Worm (Caenorhabditis elegans) whole organism, L4 larva: ENCODE results near the gene hlh-30.

Source experiments
- F10B5.3 ChIP-seq: sonication (generic microtip); optimal IDR thresholded peaks from 2 replicates; lab custom pipeline; 2016; ENCODE audit warnings: mild to moderate bottlenecking, missing genetic modification characterization, missing compliant biosample characterization
- F37D6.2 ChIP-seq: sonication (generic microtip); optimal IDR thresholded peaks from 2 replicates; lab custom pipeline; 2016; ENCODE audit warnings: mild to moderate bottlenecking, missing genetic modification characterization, missing compliant biosample characterization
- T26A8.4 ChIP-seq: fragments of 200-800 bp; sonication (Bioruptor generic); IDR thresholded peaks from 2 replicates; pipeline ENCODE4 v1.3.6; 2022; ENCODE audit warnings: missing genetic modification characterization, missing compliant biosample characterization
- Y105C5A.15 ChIP-seq: fragments of 200-800 bp; sonication (Bioruptor generic); IDR thresholded peaks from 2 replicates; pipeline ENCODE4 v1.3.6; 2022; ENCODE audit warnings: missing genetic modification characterization, missing compliant biosample characterization
- aha-1 ChIP-seq: fragments of 150-350 bp; peaks from one replicate; lab custom pipeline; 2014; ENCODE audit warnings: missing biosample characterization, missing genetic modification characterization
- ama-1 ChIP-seq: fragments of 150-350 bp; optimal IDR thresholded peaks from 2 replicates; lab custom pipeline; 2014; ENCODE audit warnings: inconsistent platforms, mixed read lengths
- ceh-20 ChIP-seq: fragments of 200-800 bp; sonication (Bioruptor generic); IDR thresholded peaks from 2 replicates; pipeline ENCODE4 v1.3.6; 2022; ENCODE audit warnings: missing genetic modification reagents, missing genetic modification characterization, missing compliant biosample characterization
- ceh-28 ChIP-seq: fragments of 150-350 bp; optimal IDR thresholded peaks from 2 replicates; lab custom pipeline; 2014; ENCODE audit warnings: missing biosample characterization, missing genetic modification reagents, missing genetic modification characterization
- ceh-32 ChIP-seq: sonication (generic microtip); optimal IDR thresholded peaks from 2 replicates; lab custom pipeline; 2016; ENCODE audit warnings: mild to moderate bottlenecking, missing genetic modification characterization, missing compliant biosample characterization; ENCODE audit not compliant: poor library complexity
- ceh-44 ChIP-seq: fragments of 200-800 bp; sonication (Bioruptor generic); IDR thresholded peaks from 2 replicates; pipeline ENCODE4 v1.3.6; 2022; ENCODE audit warnings: missing genetic modification reagents, missing genetic modification characterization, missing compliant biosample characterization
- ceh-62 ChIP-seq: sonication (generic microtip); optimal IDR thresholded peaks from 2 replicates; lab custom pipeline; 2017; ENCODE audit warnings: missing biosample characterization, missing genetic modification characterization
- ceh-82 ChIP-seq: sonication (generic microtip); optimal IDR thresholded peaks from 2 replicates; lab custom pipeline; 2017; ENCODE audit warnings: missing biosample characterization, missing genetic modification characterization
- ctbp-1 ChIP-seq: fragments of 200-800 bp; sonication (Bioruptor generic); IDR thresholded peaks from 2 replicates; pipeline ENCODE4 v1.3.6; 2022; ENCODE audit warnings: missing genetic modification reagents, missing genetic modification characterization, missing compliant biosample characterization
- daf-16 ChIP-seq, 3 experiments: sonication (generic microtip); optimal IDR thresholded peaks; 2 replicates each; lab custom pipeline; 2016 to 2017; ENCODE audit warnings: missing genetic modification characterization in 3 of 3, missing genetic modification reagents in 3 of 3, mild to moderate bottlenecking in 2 of 3, missing compliant biosample characterization in 2 of 3, missing biosample characterization in 1 of 3, moderate library complexity in 1 of 3
- dmd-8 ChIP-seq: fragments of 200-800 bp; sonication (Bioruptor generic); IDR thresholded peaks from 2 replicates; pipeline ENCODE4 v1.3.6; 2022; ENCODE audit warnings: missing genetic modification characterization, missing compliant biosample characterization
- dmd-9 ChIP-seq: fragments of 200-800 bp; sonication (Bioruptor generic); IDR thresholded peaks from 2 replicates; pipeline ENCODE4 v1.3.6; 2022; ENCODE audit warnings: missing genetic modification reagents, missing genetic modification characterization, missing compliant biosample characterization
- dpl-1 ChIP-seq: fragments of 150-350 bp; optimal IDR thresholded peaks from 2 replicates; lab custom pipeline; 2014; ENCODE audit warnings: missing biosample characterization, missing genetic modification reagents, missing genetic modification characterization
- dve-1 ChIP-seq: sonication (generic microtip); optimal IDR thresholded peaks from 2 replicates; lab custom pipeline; 2017; ENCODE audit warnings: antibody characterized with exemption, mild to moderate bottlenecking, missing genetic modification characterization, missing compliant biosample characterization; ENCODE audit not compliant: insufficient read depth
- egl-27 ChIP-seq: sonication (generic microtip); optimal IDR thresholded peaks from 3 replicates; lab custom pipeline; 2017; ENCODE audit warnings: missing biosample characterization, missing genetic modification reagents, missing genetic modification characterization
- egl-43 ChIP-seq: fragments of 200-800 bp; sonication (Bioruptor generic); IDR thresholded peaks from 2 replicates; pipeline ENCODE4 v1.3.6; 2022; ENCODE audit warnings: missing genetic modification reagents, missing genetic modification characterization, missing compliant biosample characterization
- fos-1 ChIP-seq: fragments of 150-350 bp; optimal IDR thresholded peaks from 2 replicates; lab custom pipeline; 2014; ENCODE audit warnings: missing biosample characterization, missing genetic modification characterization
- hif-1 ChIP-seq, 2 experiments: sonication (generic microtip); optimal IDR thresholded peaks; 2 replicates each; lab custom pipeline; 2016 to 2017; ENCODE audit warnings: missing compliant biosample characterization in 2 of 2, missing genetic modification characterization in 2 of 2, missing genetic modification reagents in 2 of 2, missing genotype in 2 of 2, mild to moderate bottlenecking in 1 of 2
- hlh-11 ChIP-seq: fragments of 200-800 bp; sonication (Bioruptor generic); optimal IDR thresholded peaks from 2 replicates; lab custom pipeline; 2018; ENCODE audit warnings: mild to moderate bottlenecking, missing genetic modification characterization, missing compliant biosample characterization
- hlh-30 ChIP-seq: sonication (generic microtip); optimal IDR thresholded peaks from 2 replicates; lab custom pipeline; 2017; ENCODE audit warnings: antibody characterized with exemption, mild to moderate bottlenecking, missing genetic modification characterization, missing compliant biosample characterization; ENCODE audit not compliant: insufficient read depth
- jun-1 ChIP-seq: fragments of 150-350 bp; optimal IDR thresholded peaks from 2 replicates; lab custom pipeline; 2014; ENCODE audit warnings: missing biosample characterization, missing genetic modification reagents, missing genetic modification characterization
- lim-7 ChIP-seq: fragments of 200-800 bp; sonication (Bioruptor generic); IDR thresholded peaks from 2 replicates; pipeline ENCODE4 v1.3.6; 2022; ENCODE audit warnings: missing genetic modification characterization, missing compliant biosample characterization
- lin-15B ChIP-seq: fragments of 150-350 bp; sonication (generic microtip); optimal IDR thresholded peaks from 3 replicates; lab custom pipeline; 2014; ENCODE audit warnings: missing biosample characterization, missing genetic modification characterization
- lin-29 ChIP-seq: fragments of 200-800 bp; sonication (Bioruptor generic); IDR thresholded peaks from 2 replicates; pipeline ENCODE4 v1.3.6; 2022; ENCODE audit warnings: missing genetic modification reagents, missing genetic modification characterization, missing compliant biosample characterization
- lin-39 ChIP-seq: fragments of 150-350 bp; optimal IDR thresholded peaks from 2 replicates; lab custom pipeline; 2014; ENCODE audit warnings: missing biosample characterization, missing genetic modification reagents, missing genetic modification characterization
- lir-3 ChIP-seq: sonication (generic microtip); optimal IDR thresholded peaks from 2 replicates; lab custom pipeline; 2016; ENCODE audit warnings: mild to moderate bottlenecking, missing genetic modification characterization, missing compliant biosample characterization
- lsy-2 ChIP-seq, 2 experiments: fragments of 150-350 bp in 1 of 2; sonication (generic microtip) in 1 of 2; optimal IDR thresholded peaks; 2 replicates each; lab custom pipeline; 2014 to 2017; ENCODE audit warnings: missing biosample characterization in 2 of 2, missing genetic modification characterization in 2 of 2
- madf-9 ChIP-seq: fragments of 200-800 bp; sonication (Bioruptor generic); conservative IDR thresholded peaks from 2 replicates; pipeline ENCODE4 v1.3.6; 2022; ENCODE audit warnings: missing genetic modification reagents, missing genetic modification characterization, missing compliant biosample characterization
- mdt-29 ChIP-seq: fragments of 200-800 bp; sonication (Bioruptor generic); IDR thresholded peaks from 2 replicates; pipeline ENCODE4 v1.3.6; 2022; ENCODE audit warnings: missing genetic modification reagents, missing genetic modification characterization, missing compliant biosample characterization
- nhr-10 ChIP-seq: fragments of 150-350 bp; optimal IDR thresholded peaks from 2 replicates; lab custom pipeline; 2014; ENCODE audit warnings: missing biosample characterization, missing genetic modification characterization
- nhr-102 ChIP-seq: sonication (generic microtip); optimal IDR thresholded peaks from 2 replicates; lab custom pipeline; 2016; ENCODE audit warnings: mild to moderate bottlenecking, missing genetic modification characterization, moderate library complexity, missing compliant biosample characterization
- nhr-111 ChIP-seq: fragments of 200-800 bp; sonication (Bioruptor generic); optimal IDR thresholded peaks from 2 replicates; lab custom pipeline; 2018; ENCODE audit warnings: mild to moderate bottlenecking, missing genetic modification characterization, missing compliant biosample characterization
- nhr-237 ChIP-seq: sonication (generic microtip); optimal IDR thresholded peaks from 2 replicates; lab custom pipeline; 2017; ENCODE audit warnings: missing biosample characterization, missing genetic modification characterization
- nhr-28 ChIP-seq: fragments of 150-350 bp; optimal IDR thresholded peaks from 2 replicates; lab custom pipeline; 2014; ENCODE audit warnings: missing biosample characterization, missing genetic modification characterization
- pqm-1 ChIP-seq: sonication (generic microtip); optimal IDR thresholded peaks from 2 replicates; lab custom pipeline; 2017; ENCODE audit warnings: missing biosample characterization, missing genetic modification characterization
- sdz-12 ChIP-seq: fragments of 200-800 bp; sonication (Bioruptor generic); optimal IDR thresholded peaks from 2 replicates; lab custom pipeline; 2018; ENCODE audit warnings: mild to moderate bottlenecking, missing genetic modification characterization, missing compliant biosample characterization
- set-16 ChIP-seq: fragments of 200-800 bp; sonication (Bioruptor generic); IDR thresholded peaks from 2 replicates; pipeline ENCODE4 v1.3.6; 2022; ENCODE audit warnings: missing genetic modification reagents, missing genetic modification characterization, missing compliant biosample characterization
- snpc-1.2 ChIP-seq: fragments of 200-800 bp; sonication (Bioruptor generic); IDR thresholded peaks from 2 replicates; pipeline ENCODE4 v1.3.6; 2022; ENCODE audit warnings: missing genetic modification reagents, missing genetic modification characterization, missing compliant biosample characterization
- unc-39 ChIP-seq: sonication (generic microtip); optimal IDR thresholded peaks from 2 replicates; lab custom pipeline; 2017; ENCODE audit warnings: missing biosample characterization, missing genetic modification characterization
- unc-62 ChIP-seq, 3 experiments: fragments of 150-350 bp in 1 of 3; sonication (generic microtip); optimal IDR thresholded peaks in 2 of 3; peaks in 1 of 3; 1 replicate in 1 of 3; 2 replicates in 2 of 3; lab custom pipeline; 2014 to 2017; ENCODE audit warnings: missing biosample characterization in 3 of 3, missing genetic modification characterization in 3 of 3, missing genetic modification reagents in 3 of 3, missing genotype in 1 of 3
- zfp-2 ChIP-seq: sonication (generic microtip); optimal IDR thresholded peaks from 2 replicates; lab custom pipeline; 2016; ENCODE audit warnings: mild to moderate bottlenecking, missing genetic modification characterization, missing compliant biosample characterization

hlh-30 gene

DNA sequence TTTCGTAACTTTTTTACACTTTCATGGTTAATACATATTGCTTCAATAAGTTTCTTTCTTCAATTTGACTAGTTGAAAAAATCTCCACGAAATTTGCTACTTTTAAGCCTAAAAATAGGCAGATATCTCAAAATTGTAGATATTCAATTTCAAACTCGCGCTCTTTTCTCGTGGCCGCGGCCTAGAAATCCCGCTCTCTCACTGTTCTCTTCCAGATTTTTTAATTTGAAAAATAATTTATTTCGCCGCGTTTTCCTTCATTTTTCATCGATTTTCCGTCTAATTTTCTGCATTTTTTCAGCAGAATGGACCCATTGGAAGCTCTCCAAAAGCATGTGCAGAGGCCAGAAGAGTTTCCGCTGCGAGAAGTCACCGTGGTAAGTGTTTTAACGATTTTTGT, 7.5 kb upstream of the hlh-30 start, which contains the start of gene cdc-73 (continued):
- TF ChIP-seq ceh-20 (GFP tag; lab: Robert Waterston, UW) (no peak), ama-1 (lab: Kevin White, UChicago) (no peak), ceh-62 (tag; lab: Kevin White, UChicago) (no peak), Y105C5A.15 (GFP tag; lab: Robert Waterston, UW) (no peak), nhr-237 (tag; lab: Kevin White, UChicago) (no peak), unc-39 (tag; lab: Kevin White, UChicago) (no peak), ceh-32 (tag; lab: Kevin White, UChicago) (no peak), lir-3 (tag; lab: Kevin White, UChicago) (no peak), lin-39 (tag; lab: Kevin White, UChicago) (no peak), mdt-29 (GFP tag; lab: Robert Waterston, UW) (no peak), nhr-10 (tag; lab: Kevin White, UChicago) (no peak), F37D6.2 (tag; lab: Kevin White, UChicago) (no peak), dmd-9 (GFP tag; lab: Robert Waterston, UW) (no peak), snpc-1.2 (GFP tag; lab: Robert Waterston, UW) (no peak), egl-43 (no peak), lsy-2 (tag; optimal IDR thresholded peaks at IDR 0.05; lab: Kevin White, UChicago) (peak in 1 of 2 experiments; percentile 56), T26A8.4 (GFP tag; lab: Robert Waterston, UW) (no peak), sdz-12 (GFP tag; lab: Kevin White, UChicago) (no peak), ceh-44 (GFP tag; lab: Robert Waterston, UW) (no peak), lin-15B (no peak), pqm-1 (tag; lab: Kevin White, UChicago) (no peak), jun-1 (tag; lab: Kevin White, UChicago) (no peak), lin-29 (no peak), fos-1 (no peak), F10B5.3 (tag; lab: Kevin White, UChicago) (no peak), nhr-111 (GFP tag; lab: Kevin White, UChicago) (no peak)

DNA sequence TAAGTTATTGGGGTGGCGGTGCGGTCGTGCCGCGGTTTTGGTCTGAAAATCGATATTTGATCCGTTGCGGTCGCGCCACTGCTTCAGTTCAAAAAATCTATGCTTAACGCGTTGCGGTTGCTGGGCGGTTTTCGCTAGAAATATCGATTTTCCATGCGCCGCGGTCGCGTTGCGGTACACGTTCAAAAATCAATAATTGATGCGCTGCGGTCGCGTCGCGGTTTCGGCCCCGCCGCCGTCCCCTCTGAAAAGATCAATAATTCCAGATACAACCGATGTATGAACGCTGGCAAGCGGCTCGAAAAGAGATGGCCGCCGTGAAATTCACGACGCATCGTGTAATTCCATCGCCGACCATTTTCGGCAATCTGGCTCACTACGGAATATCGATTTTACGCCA, 6.3 kb upstream of the hlh-30 start:
- TF ChIP-seq zfp-2 (tag; lab: Kevin White, UChicago): no peak
- TF ChIP-seq dmd-9 (GFP tag; lab: Robert Waterston, UW): no peak
- TF ChIP-seq lim-7 (GFP tag; lab: Robert Waterston, UW): no peak
- TF ChIP-seq ceh-28 (tag; lab: Kevin White, UChicago): peak; percentile 61
- no peak for TF ChIP-seq nhr-10 (tag; lab: Kevin White, UChicago)
- TF ChIP-seq ctbp-1 (GFP tag; lab: Robert Waterston, UW): no peak
- TF ChIP-seq set-16 (GFP tag; lab: Robert Waterston, UW): peak; percentile 23; the same call in 1 of the 2 replicates
- TF ChIP-seq hlh-30 (tag; lab: Kevin White, UChicago): no peak
- TF ChIP-seq, all 104 proteins: peak for 2

DNA sequence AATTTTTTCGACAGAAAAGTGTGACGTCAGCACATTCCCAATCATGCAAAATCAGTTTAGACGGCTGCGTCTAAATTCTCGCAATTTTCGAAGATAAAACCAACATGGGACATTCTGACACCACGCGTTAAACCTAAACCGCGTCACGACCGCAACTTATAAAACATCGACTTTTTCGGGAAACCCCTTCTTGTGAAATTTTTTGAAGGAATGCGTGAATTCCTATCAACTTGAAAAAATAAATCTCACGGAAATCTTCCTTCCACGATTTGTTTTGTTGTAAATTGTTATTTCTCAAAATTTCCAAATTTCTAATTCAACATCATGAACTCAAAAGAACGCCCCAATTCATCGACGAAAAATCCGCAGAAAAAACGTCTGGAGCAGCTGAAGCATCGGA, 5.2 kb upstream of the hlh-30 start, which contains the start of gene F35F11.2:
Gene F35F11.2, plus strand, starts transcription at position 301 of the 400 bp plus-strand sequence.
- TF ChIP-seq egl-27 (tag; lab: Kevin White, UChicago) (no peak), ceh-82 (no peak)

DNA sequence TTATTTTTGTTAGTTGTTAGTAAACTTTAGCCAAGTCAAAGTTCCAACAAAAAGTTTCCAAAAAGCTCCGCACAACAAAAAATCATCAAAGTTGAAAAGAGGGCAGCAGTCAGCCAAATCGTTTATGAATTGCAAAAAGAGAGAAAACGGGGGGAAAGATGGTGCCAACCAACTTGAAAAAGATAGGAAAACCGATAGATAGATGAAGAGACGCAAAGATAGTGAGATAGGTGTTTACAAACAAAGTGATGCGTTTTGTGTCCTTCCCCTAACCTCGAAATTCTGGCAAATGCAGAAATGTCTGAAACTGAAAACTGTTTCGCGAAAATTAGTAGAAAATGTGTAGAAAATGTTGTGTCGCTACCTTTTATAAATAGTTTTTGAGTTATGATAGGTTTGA, 1.3 kb downstream of the hlh-30 start:
- TF ChIP-seq unc-62 (GFP tag; optimal IDR thresholded peaks at IDR 0.05 in 1 of 2; lab: Kevin White, UChicago) (peak in 1 of 2 experiments; percentile 97), unc-62 (tag; optimal IDR thresholded peaks at IDR 0.05; lab: Kevin White, UChicago) (no peak), daf-16 (GFP tag; optimal IDR thresholded peaks at IDR 0.05; lab: Kevin White, UChicago) (peak in 1 of 2 experiments; percentile 27), daf-16 (tag; optimal IDR thresholded peaks at IDR 0.05; lab: Kevin White, UChicago) (peak; percentile 80), hlh-11 (tag; lab: Kevin White, UChicago) (peak; percentile 12), hif-1 (tag; optimal IDR thresholded peaks at IDR 0.05; lab: Kevin White, UChicago) (no peak), dve-1 (peak; percentile 2), dmd-8 (no peak), madf-9 (GFP tag; lab: Robert Waterston, UW) (no peak), dpl-1 (GFP tag; lab: Kevin White, UChicago) (peak; percentile 25), lir-3 (tag; lab: Kevin White, UChicago) (no peak), nhr-28 (tag; lab: Kevin White, UChicago) (peak; percentile 15), nhr-102 (tag; lab: Kevin White, UChicago) (no peak), aha-1 (peak; percentile 88), lsy-2 (tag; optimal IDR thresholded peaks at IDR 0.05; lab: Kevin White, UChicago) (peak in 1 of 2 experiments; percentile 21), ctbp-1 (GFP tag; lab: Robert Waterston, UW) (no peak)
